Fruit fly (Drosophila melanogaster): ENCODE measurements around the gene smog.

The smog gene

DNA sequence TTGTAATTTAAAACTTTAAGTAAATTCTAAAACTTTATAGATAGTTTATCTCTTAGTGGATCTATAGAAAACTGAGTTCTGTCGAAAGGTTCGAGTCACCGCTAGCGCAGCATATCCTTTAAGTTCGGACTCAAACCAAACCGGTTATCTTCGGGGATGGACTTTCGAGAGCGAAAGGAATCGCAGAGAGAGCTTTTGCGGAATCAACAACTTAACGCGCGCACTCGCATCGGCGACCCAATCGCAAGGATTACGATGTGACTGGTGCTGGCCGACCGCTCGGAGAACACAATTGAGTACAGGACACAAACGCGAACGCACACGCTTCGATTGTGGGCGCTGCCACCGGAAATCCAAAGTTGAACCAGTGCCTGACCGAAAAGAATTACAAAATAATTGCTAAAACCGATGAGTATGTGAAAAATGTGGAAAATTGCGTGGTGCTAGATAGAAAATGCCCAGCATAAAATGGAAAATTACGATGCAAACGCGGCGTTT is at the start of gene smog:
Gene smog (plus strand): TSS at position 260 of the 498 bp plus-strand sequence.
- TF ChIP-seq Bgb (GFP tag; IDR thresholded peaks at IDR 0.05; ENCODE audit: partially characterized antibody) (peak; percentile 8; the same call in 1 of the 2 replicates), CG2875 (GFP tag; optimal IDR thresholded peaks at IDR 0.05) (no peak), grn (GFP tag; optimal IDR thresholded peaks at IDR 0.05) (peak; percentile 51), pzg (GFP tag; optimal IDR thresholded peaks at IDR 0.05) (peak; percentile 15), pita (GFP tag; optimal IDR thresholded peaks at IDR 0.05) (peak; percentile 41), Trl (optimal IDR thresholded peaks at IDR 0.05) (peak in 1 of 2 experiments; percentile 2), Trl (GFP tag; optimal IDR thresholded peaks at IDR 0.05) (no peak), Ets65A (GFP tag) (peak; percentile 78), nerfin-1 (tag; optimal IDR thresholded peaks at IDR 0.05) (peak; percentile 10), Nf-YB (GFP tag; optimal IDR thresholded peaks at IDR 0.05) (peak; percentile 1), tx (GFP tag; optimal IDR thresholded peaks at IDR 0.05) (no peak), Deaf1 (tag; optimal IDR thresholded peaks at IDR 0.05) (peak; percentile 88), ewg (GFP tag; optimal IDR thresholded peaks at IDR 0.05) (peak; percentile 93), CG7556 (GFP tag; optimal IDR thresholded peaks at IDR 0.05) (no peak), Nf-YC (tag; optimal IDR thresholded peaks at IDR 0.05) (peak; percentile 80), Jarid2 (GFP tag; optimal IDR thresholded peaks at IDR 0.05) (peak; percentile 10), wor (GFP tag; IDR thresholded peaks at IDR 0.05) (no peak), ATbp (GFP tag; optimal IDR thresholded peaks at IDR 0.05) (no peak), sima (GFP tag; optimal IDR thresholded peaks at IDR 0.05) (no peak), amos (GFP tag; IDR thresholded peaks at IDR 0.05; ENCODE audit: partially characterized antibody) (0 out of 2 replicates have a peak, but pooled peaks have one; percentile 5), CG15514 (GFP tag; optimal IDR thresholded peaks at IDR 0.05) (peak; percentile 28), CG10267 (tag; optimal IDR thresholded peaks at IDR 0.05) (no peak), Neu2 (GFP tag; optimal IDR thresholded peaks at IDR 0.05; ENCODE audit: borderline replicate concordance) (no peak), CG2120 (GFP tag; optimal IDR thresholded peaks at IDR 0.05) (no peak), scrt (GFP tag; optimal IDR thresholded peaks at IDR 0.05) (peak; percentile 11), C15 (GFP tag; IDR thresholded peaks at IDR 0.05) (no peak), pros (GFP tag; optimal IDR thresholded peaks at IDR 0.05) (no peak), CTCF (GFP tag; optimal IDR thresholded peaks at IDR 0.05) (peak; percentile 43)

DNA sequence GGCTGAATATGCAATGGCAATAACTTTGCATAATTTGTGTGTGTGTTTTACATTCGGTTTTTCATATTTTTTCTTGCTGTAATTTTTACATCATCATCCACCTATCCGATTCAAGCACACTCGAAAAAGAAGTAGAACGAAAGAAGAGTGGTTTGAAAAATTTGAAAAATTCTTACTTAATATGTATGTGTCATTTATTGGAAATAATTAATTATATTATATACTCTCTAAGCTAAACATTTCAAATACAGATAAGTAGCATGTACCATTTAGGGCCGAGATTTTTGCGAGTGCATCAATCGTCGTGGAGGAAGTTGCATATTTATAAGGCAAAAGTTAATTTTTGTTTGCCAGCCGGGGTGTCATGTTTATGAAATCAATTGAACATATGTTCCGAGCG is 46.6 kb upstream of the smog start:
- TF ChIP-seq ttk (GFP tag; IDR thresholded peaks at IDR 0.05) (peak; percentile 34; the same call in 1 of the 2 replicates), Ptx1 (GFP tag; IDR thresholded peaks at IDR 0.05) (peak; percentile 64), CG1647 (GFP tag; optimal IDR thresholded peaks at IDR 0.05) (no peak), CG15269 (tag; optimal IDR thresholded peaks at IDR 0.05) (peak; percentile 49), dysf (GFP tag; IDR thresholded peaks at IDR 0.05) (peak; percentile 56; the same call in 2 of the 3 replicates), CG3726 (GFP tag; IDR thresholded peaks at IDR 0.05) (no peak), Mrtf (GFP tag; IDR thresholded peaks at IDR 0.05) (0 out of 3 replicates have a peak, but pooled peaks have one; percentile 10), Vsx1 (GFP tag; optimal IDR thresholded peaks at IDR 0.05) (no peak), MBD-R2 (GFP tag; IDR thresholded peaks at IDR 0.05) (no peak), ap (GFP tag; IDR thresholded peaks at IDR 0.05) (0 out of 2 replicates have a peak, but pooled peaks have one; percentile 29), CG2678 (tag; optimal IDR thresholded peaks at IDR 0.05) (peak; percentile 10), dimm (GFP tag; IDR thresholded peaks at IDR 0.05) (no peak), CG13424 (tag; optimal IDR thresholded peaks at IDR 0.05) (peak; percentile 9), CG17328 (GFP tag; IDR thresholded peaks at IDR 0.05) (0 out of 2 replicates have a peak, but pooled peaks have one; percentile 21), grau (tag; optimal IDR thresholded peaks at IDR 0.05) (peak; percentile 33), tgo (GFP tag; IDR thresholded peaks at IDR 0.05) (peak; percentile 64; the same call in 2 of the 3 replicates), CG11695 (GFP tag; IDR thresholded peaks at IDR 0.05) (peak; percentile 43; the same call in 1 of the 3 replicates), Atf6 (GFP tag; IDR thresholded peaks at IDR 0.05) (no peak), az2 (GFP tag; optimal IDR thresholded peaks at IDR 0.05) (peak; percentile 19), sima (GFP tag; optimal IDR thresholded peaks at IDR 0.05) (no peak), Oli (tag; optimal IDR thresholded peaks at IDR 0.05) (peak; percentile 43), vvl (GFP tag; IDR thresholded peaks at IDR 0.05) (peak; percentile 82), stc (GFP tag; IDR thresholded peaks at IDR 0.05) (peak; percentile 12; the same call in 1 of the 2 replicates), seq (GFP tag; IDR thresholded peaks at IDR 0.05) (0 out of 2 replicates have a peak, but pooled peaks have one; percentile 27), ham (GFP tag; IDR thresholded peaks at IDR 0.05) (no peak)
